Fruit fly (Drosophila melanogaster): ENCODE measurements around the gene CG5001.

DNA sequence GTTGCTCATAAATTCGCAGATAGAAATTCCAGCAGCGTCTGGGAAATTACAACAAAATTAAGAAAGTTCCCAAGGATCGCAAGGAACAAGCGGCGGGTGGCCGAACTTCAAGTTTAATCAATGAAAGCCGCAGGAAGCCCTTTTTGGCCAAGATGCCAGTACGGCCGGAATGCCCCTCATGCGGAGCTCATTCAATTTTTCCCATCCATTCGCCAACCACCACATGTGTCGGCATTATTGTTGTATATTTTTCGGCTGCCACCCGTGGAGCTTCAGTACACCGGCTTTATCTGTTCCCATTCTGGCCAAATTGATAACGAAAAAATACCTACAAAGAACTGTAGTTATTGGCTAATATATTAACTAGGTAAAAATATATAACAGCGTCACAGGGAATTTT is 26.0 kb downstream of the CG5001 start:
- TF ChIP-seq CG12768 (GFP tag; optimal IDR thresholded peaks at IDR 0.05) (no peak), CG5204 (GFP tag; optimal IDR thresholded peaks at IDR 0.05) (no peak), CG1620 (GFP tag; optimal IDR thresholded peaks at IDR 0.05) (no peak), kay (GFP tag; ENCODE audit: borderline replicate concordance) (no peak), CG33017 (tag; optimal IDR thresholded peaks at IDR 0.05) (no peak), CG7045 (GFP tag; optimal IDR thresholded peaks at IDR 0.05) (no peak), cic (GFP tag; optimal IDR thresholded peaks at IDR 0.05) (no peak)

Measured in whole organism, adult.